Worm (Caenorhabditis elegans): Measurements from ENCODE around the gene F26D2.13.

- TF ChIP-seq nhr-76 (tag; optimal IDR thresholded peaks at IDR 0.05) (no peak), ama-1 (optimal IDR thresholded peaks at IDR 0.05) (no peak), aha-1 (tag; optimal IDR thresholded peaks at IDR 0.05) (no peak), nhr-12 (tag; optimal IDR thresholded peaks at IDR 0.05) (no peak)
Observed at ce11 chrV:16437546-16437945, 2.1 kb upstream of the F26D2.13 start, which contains the start of gene F26D2.15.
